Fruit fly (Drosophila melanogaster): Measurements from ENCODE around the gene Act5C.

Gene Act5C

dm6 chrX:5918499-5919126 is 18.0 kb downstream of the Act5C start (continued):
- TF ChIP-seq NFAT (GFP tag; IDR thresholded peaks at IDR 0.05) (peak; percentile 100), hkb (optimal IDR thresholded peaks at IDR 0.05) (no peak), hkb (GFP tag; IDR thresholded peaks at IDR 0.05) (peak; percentile 99), Max (GFP tag; optimal IDR thresholded peaks at IDR 0.05) (peak; percentile 97), dysf (GFP tag; IDR thresholded peaks at IDR 0.05) (peak; percentile 100), zfh1 (GFP tag; IDR thresholded peaks at IDR 0.05) (peak; percentile 99), CG10147 (GFP tag; optimal IDR thresholded peaks at IDR 0.05) (peak; percentile 99), CG7987 (GFP tag; optimal IDR thresholded peaks at IDR 0.05) (peak; percentile 95), CG43689 (GFP tag; IDR thresholded peaks at IDR 0.05) (peak; percentile 98), CG5953 (GFP tag; IDR thresholded peaks at IDR 0.05) (peak; percentile 99), caup (GFP tag; optimal IDR thresholded peaks at IDR 0.05; ENCODE audit: severe bottlenecking) (peak; percentile 99), CG14667 (GFP tag; IDR thresholded peaks at IDR 0.05) (peak; percentile 99), Hr3 (GFP tag; optimal IDR thresholded peaks at IDR 0.05) (peak; percentile 99), bowl (GFP tag; IDR thresholded peaks at IDR 0.05) (peak; percentile 98), ac (GFP tag; optimal IDR thresholded peaks at IDR 0.05) (peak; percentile 83), CG34376 (GFP tag; optimal IDR thresholded peaks at IDR 0.05) (peak; percentile 99), Awh (GFP tag; IDR thresholded peaks at IDR 0.05) (peak; percentile 99), sima (GFP tag; optimal IDR thresholded peaks at IDR 0.05) (peak; percentile 94), ssp (GFP tag; IDR thresholded peaks at IDR 0.05) (peak; percentile 96), Ada2b (GFP tag; IDR thresholded peaks at IDR 0.05) (peak; percentile 100), Lim3 (GFP tag; IDR thresholded peaks at IDR 0.05) (peak; percentile 94), CoRest (tag; optimal IDR thresholded peaks at IDR 0.05) (peak; percentile 99), ewg (GFP tag; optimal IDR thresholded peaks at IDR 0.05) (peak; percentile 98), MTF-1 (GFP tag; optimal IDR thresholded peaks at IDR 0.05; ENCODE audit: borderline replicate concordance) (peak; percentile 96), CG30431 (GFP tag; optimal IDR thresholded peaks at IDR 0.05) (peak; percentile 99), esg (GFP tag; conservative IDR thresholded peaks at IDR 0.05) (peak; percentile 99), Pdp1 (GFP tag; optimal IDR thresholded peaks at IDR 0.05) (peak; percentile 99), CG8281 (tag; optimal IDR thresholded peaks at IDR 0.05) (peak; percentile 92), CG12744 (GFP tag; optimal IDR thresholded peaks at IDR 0.05) (peak; percentile 98), nmo (GFP tag; optimal IDR thresholded peaks at IDR 0.05) (peak; percentile 99), Neu2 (GFP tag; optimal IDR thresholded peaks at IDR 0.05; ENCODE audit: borderline replicate concordance) (peak; percentile 91), br (optimal IDR thresholded peaks at IDR 0.05) (no peak), CG7963 (GFP tag; IDR thresholded peaks at IDR 0.05; ENCODE audit: partially characterized antibody) (peak; percentile 69), CG9215 (GFP tag; IDR thresholded peaks at IDR 0.05) (peak; percentile 99), onecut (GFP tag; IDR thresholded peaks at IDR 0.05) (peak; percentile 97), vfl (GFP tag; optimal IDR thresholded peaks at IDR 0.05) (peak; percentile 95), ash1 (GFP tag; optimal IDR thresholded peaks at IDR 0.05) (peak; percentile 95), pb (GFP tag; optimal IDR thresholded peaks at IDR 0.05) (peak; percentile 98), bcd (GFP tag; optimal IDR thresholded peaks at IDR 0.05) (peak; percentile 99), Rfx (GFP tag; IDR thresholded peaks at IDR 0.05) (peak; percentile 100), Mes4 (GFP tag; optimal IDR thresholded peaks at IDR 0.05) (peak; percentile 97), pho (GFP tag; optimal IDR thresholded peaks at IDR 0.05) (peak; percentile 99), shn (GFP tag; optimal IDR thresholded peaks at IDR 0.05) (peak; percentile 98), crc (GFP tag; optimal IDR thresholded peaks at IDR 0.05) (peak; percentile 98), Scr (GFP tag; IDR thresholded peaks at IDR 0.05; ENCODE audit: partially characterized antibody) (peak; percentile 61), CG11456 (GFP tag; IDR thresholded peaks at IDR 0.05) (peak; percentile 100), hbn (GFP tag; IDR thresholded peaks at IDR 0.05; ENCODE audit: partially characterized antibody) (peak; percentile 66), emc (GFP tag; optimal IDR thresholded peaks at IDR 0.05) (peak; percentile 97), dan (GFP tag; IDR thresholded peaks at IDR 0.05) (peak; percentile 98), CG1024 (GFP tag; IDR thresholded peaks at IDR 0.05) (peak; percentile 97), CG13123 (GFP tag; optimal IDR thresholded peaks at IDR 0.05) (peak; percentile 97)

Data from whole organism, embryonic.